Worm (Caenorhabditis elegans): ENCODE results near the gene adr-2.

DNA sequence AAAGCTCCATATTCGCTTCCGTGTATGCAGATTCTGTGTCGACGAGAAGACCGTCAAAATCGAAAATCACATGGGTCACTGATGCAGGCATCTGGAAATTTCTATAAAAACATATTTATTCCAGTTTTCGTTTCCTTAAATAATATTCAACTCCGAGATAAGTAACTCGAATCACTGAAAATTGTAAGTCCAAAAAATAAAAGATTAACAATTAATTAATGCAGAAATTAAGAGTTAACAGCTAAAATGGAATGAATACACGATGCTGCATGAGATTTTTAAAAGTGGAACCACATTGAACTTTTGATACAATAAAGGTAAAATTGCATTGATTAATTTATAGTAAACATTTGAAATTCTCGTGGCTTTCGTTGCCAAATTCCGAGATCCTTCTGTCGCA is 1.8 kb downstream of the adr-2 start, which contains the start of gene R151.10:
- TF ChIP-seq mdt-29 (GFP tag; IDR thresholded peaks at IDR 0.05) = no peak
- no peak for TF ChIP-seq ztf-11 (tag; optimal IDR thresholded peaks at IDR 0.05)
- no peak for TF ChIP-seq zip-2 (tag; optimal IDR thresholded peaks at IDR 0.05)
- no peak for TF ChIP-seq lin-13 (GFP tag; optimal IDR thresholded peaks at IDR 0.05)
- no peak for TF ChIP-seq lin-39 (tag; optimal IDR thresholded peaks at IDR 0.05)
- no peak for TF ChIP-seq ceh-62 (tag; optimal IDR thresholded peaks at IDR 0.05)
- no peak for TF ChIP-seq mep-1 (tag; optimal IDR thresholded peaks at IDR 0.05)
- TF ChIP-seq nhr-237 (tag; optimal IDR thresholded peaks at IDR 0.05) = no peak
- no peak for TF ChIP-seq madf-5 (GFP tag; IDR thresholded peaks at IDR 0.05)
- no peak for TF ChIP-seq ceh-32 (tag; optimal IDR thresholded peaks at IDR 0.05; ENCODE audit: poor library complexity)
- no peak for TF ChIP-seq madf-9 (GFP tag; conservative IDR thresholded peaks at IDR 0.05)
- no peak for TF ChIP-seq spr-1 (tag; optimal IDR thresholded peaks at IDR 0.05)
- no peak for TF ChIP-seq unc-39 (tag; optimal IDR thresholded peaks at IDR 0.05)
- TF ChIP-seq nhr-76 (tag; optimal IDR thresholded peaks at IDR 0.05) = no peak

Data from whole organism, L4 larva.